Worm (Caenorhabditis elegans) whole organism, L4/young adult: Measurements from ENCODE around the gene Y75B8A.31.

Experiments
- dao-5 ChIP-seq: sonication (generic microtip); optimal IDR thresholded peaks from 2 replicates; lab custom pipeline; 2016; ENCODE audit warnings: missing genotype, missing genetic modification characterization, moderate library complexity, missing compliant biosample characterization
- him-1 ChIP-seq: sonication (generic microtip); optimal IDR thresholded peaks from 2 replicates; lab custom pipeline; 2016; ENCODE audit warnings: missing genotype, missing genetic modification reagents, missing genetic modification characterization, missing compliant biosample characterization

ce11 chrIII:12366989-12367557, 15.6 kb downstream of the Y75B8A.31 start, which contains the start of gene Y75B8A.33:
- TF ChIP-seq him-1 (tag; lab: Kevin White, UChicago) (no peak), dao-5 (tag; lab: Kevin White, UChicago) (no peak)
